Worm (Caenorhabditis elegans) whole organism, mixed stage, embryonic: Measurements from ENCODE around the gene cka-1.

Experiments used
- blmp-1 ChIP-seq: fragments of 150-350 bp; optimal IDR thresholded peaks from 2 replicates; lab custom pipeline; 2014; ENCODE audit warnings: missing biosample characterization, missing genetic modification characterization
- elt-3 ChIP-seq: fragments of 150-350 bp; optimal IDR thresholded peaks from 2 replicates; lab custom pipeline; 2014; ENCODE audit warnings: missing biosample characterization, missing genetic modification characterization
- lin-13 ChIP-seq: fragments of 150-350 bp; optimal IDR thresholded peaks from 2 replicates; lab custom pipeline; 2014; ENCODE audit warnings: missing biosample characterization, missing genetic modification characterization
- nhr-12 ChIP-seq: fragments of 150-350 bp; optimal IDR thresholded peaks from 2 replicates; lab custom pipeline; 2014; ENCODE audit warnings: missing biosample characterization, missing genetic modification characterization
- nhr-237 ChIP-seq: fragments of 150-350 bp; optimal IDR thresholded peaks from 2 replicates; lab custom pipeline; 2014; ENCODE audit warnings: missing biosample characterization, missing genetic modification characterization
- nhr-28 ChIP-seq: fragments of 150-350 bp; optimal IDR thresholded peaks from 2 replicates; lab custom pipeline; 2014; ENCODE audit warnings: missing biosample characterization, missing genetic modification characterization
- pha-4 ChIP-seq: fragments of 150-350 bp; optimal IDR thresholded peaks from 2 replicates; lab custom pipeline; 2018; ENCODE audit warnings: missing biosample characterization, missing genetic modification reagents, missing genetic modification characterization

- no peak for TF ChIP-seq nhr-237 (tag; lab: Kevin White, UChicago)
- no peak for TF ChIP-seq lin-13 (tag; lab: Kevin White, UChicago)
- no peak for TF ChIP-seq nhr-28 (tag; lab: Kevin White, UChicago)
- no peak for TF ChIP-seq nhr-12 (tag; lab: Kevin White, UChicago)
- no peak for TF ChIP-seq elt-3 (tag; lab: Kevin White, UChicago)
- no peak for TF ChIP-seq blmp-1 (tag; lab: Kevin White, UChicago)
- no peak for TF ChIP-seq pha-4 (tag; lab: Kevin White, UChicago)
Measured at ce11 chrIV:9738194-9738593, 773 bp upstream of the cka-1 start, which contains the start of gene C28D4.10.
